Worm (Caenorhabditis elegans): ENCODE measurements around the gene vha-15.

DNA sequence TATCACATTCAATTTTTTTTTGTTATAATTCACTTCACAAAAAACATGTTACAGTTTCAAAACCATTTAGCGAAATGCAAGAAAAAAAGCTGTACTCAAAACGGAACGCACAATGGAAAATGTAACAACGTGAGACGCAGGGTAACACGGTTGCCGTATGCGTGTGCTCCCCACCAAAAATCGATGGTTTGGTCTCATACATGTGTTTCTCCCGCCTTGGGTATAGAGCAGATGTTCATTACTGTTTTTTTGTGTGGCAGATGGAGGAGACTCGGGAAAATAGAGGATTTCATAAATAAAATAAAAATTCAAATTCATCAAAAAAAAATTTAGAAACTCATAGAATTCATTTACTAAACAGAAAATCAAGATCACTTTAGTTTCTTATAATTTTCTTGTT, 23.3 kb downstream of the vha-15 start, which contains the start of gene AH9.3:
- TF ChIP-seq dao-5 (tag; optimal IDR thresholded peaks at IDR 0.05) (no peak), him-1 (tag; optimal IDR thresholded peaks at IDR 0.05) (no peak), W03F9.2 (tag; optimal IDR thresholded peaks at IDR 0.05) (no peak)

Measured in whole organism, L4/young adult.